Fruit fly (Drosophila melanogaster) S2 (cell line): Measurements from ENCODE around the gene Pde1c.

Experiments
- CG8478 ChIP-seq: fragments of >200 bp; optimal IDR thresholded peaks from 2 replicates; lab custom pipeline; 2018
- CTCF ChIP-seq, 2 experiments: fragments of >200 bp; optimal IDR thresholded peaks; 2 replicates each; lab custom pipeline; 2018

DNA sequence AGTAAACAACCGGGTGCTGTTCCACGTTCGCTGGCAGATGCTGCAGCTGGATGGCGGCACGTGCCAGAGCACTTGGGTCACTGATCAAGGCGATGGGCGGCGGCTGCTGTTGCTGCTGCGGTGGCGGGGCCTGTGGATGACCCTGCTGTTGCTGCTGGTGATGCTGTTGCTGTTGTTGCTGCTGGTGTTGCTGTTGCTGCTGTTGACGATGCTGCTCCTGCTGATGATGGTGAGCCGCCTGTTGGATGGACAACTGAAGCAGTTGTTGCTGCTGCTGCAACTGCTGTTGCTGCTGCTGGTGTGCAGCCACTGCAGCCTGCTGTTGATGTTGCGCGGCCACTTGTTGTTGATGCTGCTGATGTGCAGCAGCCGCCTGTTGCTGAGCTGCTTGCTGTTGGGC, 131.2 kb downstream of the Pde1c start:
- TF ChIP-seq CG8478 (lab: Kevin White, UChicago) (no peak), CTCF (optimal IDR thresholded peaks at IDR 0.05; lab: Kevin White, UChicago) (no peak)
